Worm (Caenorhabditis elegans) whole organism, young adult: ENCODE results near the gene C55A6.6.

Experiments used
- B0019.2 ChIP-seq: fragments of 200-800 bp; sonication (Bioruptor generic); conservative IDR thresholded peaks from 2 replicates; pipeline ENCODE4 v1.3.6; 2022; ENCODE audit warnings: missing genetic modification reagents, missing genetic modification characterization, missing compliant biosample characterization
- B0336.3 ChIP-seq: fragments of 200-800 bp; sonication (Bioruptor generic); IDR thresholded peaks from 2 replicates; pipeline ENCODE4 v1.3.6; 2022; ENCODE audit warnings: missing genetic modification characterization, missing compliant biosample characterization
- D2030.7 ChIP-seq: fragments of 200-800 bp; sonication (Bioruptor generic); IDR thresholded peaks from 2 replicates; pipeline ENCODE4 v1.3.6; 2022; ENCODE audit warnings: missing genetic modification reagents, missing genetic modification characterization, missing compliant biosample characterization
- F10E7.11 ChIP-seq: sonication (generic microtip); optimal IDR thresholded peaks from 2 replicates; lab custom pipeline; 2017; ENCODE audit warnings: mild to moderate bottlenecking, missing genetic modification characterization, moderate library complexity, missing compliant biosample characterization
- F37B4.10 ChIP-seq: fragments of 200-800 bp; sonication (Bioruptor generic); IDR thresholded peaks from 2 replicates; pipeline ENCODE4 v1.3.6; 2022; ENCODE audit warnings: missing genetic modification characterization, missing compliant biosample characterization
- F39B2.1 ChIP-seq: fragments of 200-800 bp; sonication (Bioruptor generic); IDR thresholded peaks from 2 replicates; pipeline ENCODE4 v1.3.6; 2022; ENCODE audit warnings: missing genetic modification reagents, missing genetic modification characterization, missing compliant biosample characterization
- F49E8.2 ChIP-seq: sonication (generic microtip); optimal IDR thresholded peaks from 3 replicates; lab custom pipeline; 2017; ENCODE audit warnings: missing genetic modification characterization, mild to moderate bottlenecking, missing compliant biosample characterization, antibody characterized with exemption, moderate library complexity; ENCODE audit not compliant: insufficient read depth
- F57A8.1 ChIP-seq: fragments of 200-800 bp; sonication (Bioruptor generic); optimal IDR thresholded peaks from 2 replicates; lab custom pipeline; 2018; ENCODE audit warnings: mild to moderate bottlenecking, missing genetic modification characterization, moderate library complexity, missing compliant biosample characterization
- T07F8.4 ChIP-seq: sonication (generic microtip); optimal IDR thresholded peaks from 2 replicates; lab custom pipeline; 2016; ENCODE audit warnings: mild to moderate bottlenecking, missing genetic modification characterization, moderate library complexity, missing compliant biosample characterization
- Y53F4B.3 ChIP-seq: fragments of 200-800 bp; sonication (Bioruptor generic); IDR thresholded peaks from 2 replicates; pipeline ENCODE4 v1.3.6; 2022; ENCODE audit warnings: missing genetic modification reagents, missing genetic modification characterization, missing compliant biosample characterization
- Y67H2A.10 ChIP-seq: fragments of 200-800 bp; sonication (Bioruptor generic); conservative IDR thresholded peaks from 2 replicates; pipeline ENCODE4 v1.3.6; 2022; ENCODE audit warnings: missing genetic modification reagents, missing genetic modification characterization, missing compliant biosample characterization
- akir-1 ChIP-seq: fragments of 200-800 bp; sonication (Bioruptor generic); optimal IDR thresholded peaks from 2 replicates; lab custom pipeline; 2018; ENCODE audit warnings: mild to moderate bottlenecking, missing genetic modification characterization, moderate library complexity, missing compliant biosample characterization
- aptf-3 ChIP-seq: fragments of 200-800 bp; sonication (Bioruptor generic); IDR thresholded peaks from 2 replicates; pipeline ENCODE4 v1.3.6; 2022; ENCODE audit warnings: missing genetic modification characterization, missing compliant biosample characterization
- attf-3 ChIP-seq: fragments of 200-800 bp; sonication (Bioruptor generic); conservative IDR thresholded peaks from 2 replicates; pipeline ENCODE4 v1.3.6; 2022; ENCODE audit warnings: missing genetic modification reagents, missing genetic modification characterization, missing compliant biosample characterization
- attf-6 ChIP-seq: fragments of 200-800 bp; sonication (Bioruptor generic); IDR thresholded peaks from 2 replicates; pipeline ENCODE4 v1.3.6; 2022; ENCODE audit warnings: missing genetic modification reagents, missing genetic modification characterization, missing compliant biosample characterization
- ccch-3 ChIP-seq: fragments of 200-800 bp; sonication (Bioruptor generic); optimal IDR thresholded peaks from 2 replicates; lab custom pipeline; 2018; ENCODE audit warnings: mild to moderate bottlenecking, missing genetic modification characterization, missing compliant biosample characterization
- ceh-100 ChIP-seq: fragments of 200-800 bp; sonication (Bioruptor generic); IDR thresholded peaks from 2 replicates; pipeline ENCODE4 v1.3.6; 2022; ENCODE audit warnings: missing genetic modification reagents, missing genetic modification characterization, missing compliant biosample characterization
- ceh-27 ChIP-seq: fragments of 200-800 bp; sonication (Bioruptor generic); optimal IDR thresholded peaks from 2 replicates; lab custom pipeline; 2018; ENCODE audit warnings: mild to moderate bottlenecking, missing genetic modification characterization, moderate library complexity, missing compliant biosample characterization
- ceh-79 ChIP-seq: sonication (generic microtip); optimal IDR thresholded peaks from 2 replicates; lab custom pipeline; 2017; ENCODE audit warnings: mild to moderate bottlenecking, missing genetic modification characterization, missing compliant biosample characterization
- chd-7 ChIP-seq: sonication (generic microtip); optimal IDR thresholded peaks from 2 replicates; lab custom pipeline; 2016; ENCODE audit warnings: mild to moderate bottlenecking, missing genetic modification characterization, moderate library complexity, missing compliant biosample characterization
- dpl-1 ChIP-seq: fragments of 150-350 bp; optimal IDR thresholded peaks from 2 replicates; lab custom pipeline; 2014; ENCODE audit warnings: missing biosample characterization, missing genetic modification reagents, missing genetic modification characterization
- efl-1 ChIP-seq: fragments of 150-350 bp; optimal IDR thresholded peaks from 2 replicates; lab custom pipeline; 2014; ENCODE audit warnings: missing biosample characterization, missing genetic modification reagents, missing genetic modification characterization
- egrh-3 ChIP-seq: fragments of 200-800 bp; sonication (Bioruptor generic); IDR thresholded peaks from 2 replicates; pipeline ENCODE4 v1.3.6; 2022; ENCODE audit warnings: missing genetic modification reagents, missing genetic modification characterization, missing compliant biosample characterization
- ekl-4 ChIP-seq: fragments of 200-800 bp; sonication (Bioruptor generic); IDR thresholded peaks from 2 replicates; pipeline ENCODE4 v1.3.6; 2022; ENCODE audit warnings: missing genetic modification reagents, missing genetic modification characterization, missing compliant biosample characterization
- ets-4 ChIP-seq: fragments of 200-800 bp; sonication (Bioruptor generic); optimal IDR thresholded peaks from 2 replicates; lab custom pipeline; 2018; ENCODE audit warnings: mild to moderate bottlenecking, missing genetic modification characterization, missing compliant biosample characterization
- hlh-26 ChIP-seq: fragments of 200-800 bp; sonication (Bioruptor generic); conservative IDR thresholded peaks from 2 replicates; pipeline ENCODE4 v1.3.6; 2022; ENCODE audit warnings: missing genetic modification reagents, missing genetic modification characterization, missing compliant biosample characterization
- hrde-1 ChIP-seq: sonication (generic microtip); optimal IDR thresholded peaks from 2 replicates; lab custom pipeline; 2016; ENCODE audit warnings: missing genetic modification characterization, mild to moderate bottlenecking, missing compliant biosample characterization, moderate library complexity, missing genotype, missing genetic modification reagents, borderline replicate concordance
- lag-1 ChIP-seq: fragments of 200-800 bp; sonication (Bioruptor generic); IDR thresholded peaks from 2 replicates; pipeline ENCODE4 v1.3.6; 2022; ENCODE audit warnings: missing genetic modification reagents, missing genetic modification characterization, missing compliant biosample characterization
- let-526 ChIP-seq: fragments of 200-800 bp; sonication (Bioruptor generic); IDR thresholded peaks from 2 replicates; pipeline ENCODE4 v1.3.6; 2022; ENCODE audit warnings: missing genetic modification reagents, missing genetic modification characterization, missing compliant biosample characterization
- lin-26 ChIP-seq: fragments of 200-800 bp; sonication (Bioruptor generic); IDR thresholded peaks from 2 replicates; pipeline ENCODE4 v1.3.6; 2022; ENCODE audit warnings: missing genetic modification reagents, missing genetic modification characterization, missing compliant biosample characterization
- lir-1 ChIP-seq: fragments of 200-800 bp; sonication (Bioruptor generic); conservative IDR thresholded peaks from 2 replicates; pipeline ENCODE4 v1.3.6; 2022; ENCODE audit warnings: missing genetic modification reagents, missing genetic modification characterization, missing compliant biosample characterization
- madf-6 ChIP-seq: fragments of 200-800 bp; sonication (Bioruptor generic); IDR thresholded peaks from 2 replicates; pipeline ENCODE4 v1.3.6; 2022; ENCODE audit warnings: missing genetic modification reagents, missing genetic modification characterization, missing compliant biosample characterization
- madf-8 ChIP-seq: fragments of 200-800 bp; sonication (Bioruptor generic); conservative IDR thresholded peaks from 2 replicates; pipeline ENCODE4 v1.3.6; 2022; ENCODE audit warnings: missing genetic modification reagents, missing genetic modification characterization, missing compliant biosample characterization
- mel-28 ChIP-seq: sonication (generic microtip); optimal IDR thresholded peaks from 2 replicates; lab custom pipeline; 2016; ENCODE audit warnings: borderline replicate concordance, mild to moderate bottlenecking, missing genetic modification characterization, missing compliant biosample characterization
- nfya-1 ChIP-seq: sonication (generic microtip); optimal IDR thresholded peaks from 2 replicates; lab custom pipeline; 2017; ENCODE audit warnings: antibody characterized with exemption, missing compliant biosample characterization, missing genetic modification characterization, borderline replicate concordance; ENCODE audit not compliant: insufficient read depth
- nhr-179 ChIP-seq: sonication (generic microtip); optimal IDR thresholded peaks from 2 replicates; lab custom pipeline; 2016; ENCODE audit warnings: mild to moderate bottlenecking, missing genetic modification characterization, missing compliant biosample characterization
- nhr-27 ChIP-seq: fragments of 200-800 bp; sonication (Bioruptor generic); optimal IDR thresholded peaks from 2 replicates; lab custom pipeline; 2018; ENCODE audit warnings: mild to moderate bottlenecking, missing genetic modification characterization, moderate library complexity, missing compliant biosample characterization
- nhr-80 ChIP-seq: sonication (generic microtip); optimal IDR thresholded peaks from 2 replicates; lab custom pipeline; 2016; ENCODE audit warnings: missing genetic modification characterization, missing compliant biosample characterization
- snpc-1.1 ChIP-seq: sonication (generic microtip); optimal IDR thresholded peaks from 2 replicates; lab custom pipeline; 2017; ENCODE audit warnings: missing genetic modification characterization, mild to moderate bottlenecking, missing compliant biosample characterization, antibody characterized with exemption, moderate library complexity, missing genotype, missing genetic modification reagents; ENCODE audit not compliant: insufficient read depth
- snpc-1.3 ChIP-seq: sonication (generic microtip); optimal IDR thresholded peaks from 2 replicates; lab custom pipeline; 2017; ENCODE audit warnings: missing genetic modification characterization, mild to moderate bottlenecking, missing compliant biosample characterization, antibody characterized with exemption, moderate library complexity, missing genotype, missing genetic modification reagents; ENCODE audit not compliant: insufficient read depth
- snpc-4 ChIP-seq, 5 experiments: fragments of 150-350 bp in 1 of 5; sonication (generic microtip) in 4 of 5; optimal IDR thresholded peaks; 2 replicates each; lab custom pipeline; 2014 to 2018; ENCODE audit warnings: missing genetic modification characterization in 5 of 5, missing biosample characterization in 3 of 5, antibody characterized with exemption in 2 of 5, mild to moderate bottlenecking in 2 of 5, missing compliant biosample characterization in 2 of 5, missing genotype in 2 of 5, moderate library complexity in 2 of 5, missing genetic modification reagents in 1 of 5
- tbp1 ChIP-seq: fragments of 200-800 bp; sonication (Bioruptor generic); optimal IDR thresholded peaks from 2 replicates; lab custom pipeline; 2018; ENCODE audit warnings: mild to moderate bottlenecking, missing genetic modification characterization, missing compliant biosample characterization
- zim-3 ChIP-seq: sonication (generic microtip); optimal IDR thresholded peaks from 2 replicates; lab custom pipeline; 2017; ENCODE audit warnings: mild to moderate bottlenecking, missing genetic modification characterization, moderate library complexity, missing compliant biosample characterization
- ztf-25 ChIP-seq: fragments of 200-800 bp; sonication (Bioruptor generic); IDR thresholded peaks from 2 replicates; pipeline ENCODE4 v1.3.6; 2022; ENCODE audit warnings: missing genetic modification reagents, missing genetic modification characterization, missing compliant biosample characterization
- ztf-26 ChIP-seq: sonication (generic microtip); optimal IDR thresholded peaks from 2 replicates; lab custom pipeline; 2017; ENCODE audit warnings: missing genetic modification characterization, missing compliant biosample characterization
- ztf-3 ChIP-seq: fragments of 200-800 bp; sonication (Bioruptor generic); optimal IDR thresholded peaks from 2 replicates; lab custom pipeline; 2018; ENCODE audit warnings: mild to moderate bottlenecking, missing genetic modification characterization, missing compliant biosample characterization
- ztf-6 ChIP-seq: fragments of 200-800 bp; sonication (Bioruptor generic); IDR thresholded peaks from 2 replicates; pipeline ENCODE4 v1.3.6; 2022; ENCODE audit warnings: missing genetic modification reagents, missing genetic modification characterization, missing compliant biosample characterization

The C55A6.6 gene

ce11 chrV:11521448-11521847 is 6.9 kb upstream of the C55A6.6 start, which contains the start of gene pafo-1 (continued):
- TF ChIP-seq madf-6 (GFP tag; lab: Robert Waterston, UW) (peak; percentile 81), nhr-80 (tag; lab: Kevin White, UChicago) (peak; percentile 27), mel-28 (no peak), tbp1 (GFP tag; lab: Kevin White, UChicago) (peak; percentile 66), ztf-6 (GFP tag; lab: Robert Waterston, UW) (no peak), ztf-26 (tag; lab: Kevin White, UChicago) (peak; percentile 69), nhr-27 (no peak), B0336.3 (GFP tag; lab: Robert Waterston, UW) (peak; percentile 92), hrde-1 (tag; lab: Kevin White, UChicago) (peak; percentile 57), hlh-26 (no peak), F49E8.2 (tag; lab: Kevin White, UChicago) (no peak), attf-6 (peak; percentile 54; the same call in 1 of the 2 replicates), attf-3 (peak; percentile 62; the same call in 1 of the 2 replicates), F39B2.1 (GFP tag; lab: Robert Waterston, UW) (no peak), zim-3 (tag; lab: Kevin White, UChicago) (no peak), T07F8.4 (tag; lab: Kevin White, UChicago) (no peak), akir-1 (no peak), ceh-100 (GFP tag; lab: Robert Waterston, UW) (peak; percentile 84), lin-26 (GFP tag; lab: Robert Waterston, UW) (no peak), D2030.7 (GFP tag; lab: Robert Waterston, UW) (peak; percentile 85), ceh-27 (GFP tag; lab: Kevin White, UChicago) (peak; percentile 71), F10E7.11 (tag; lab: Kevin White, UChicago) (peak; percentile 10), snpc-1.3 (tag; lab: Kevin White, UChicago) (peak; percentile 40), F37B4.10 (GFP tag; lab: Robert Waterston, UW) (no peak), egrh-3 (no peak), B0019.2 (GFP tag; lab: Robert Waterston, UW) (no peak), efl-1 (GFP tag; lab: Kevin White, UChicago) (peak; percentile 90), ztf-3 (no peak), F57A8.1 (GFP tag; lab: Kevin White, UChicago) (no peak), snpc-4 (GFP tag; optimal IDR thresholded peaks at IDR 0.05; lab: Kevin White, UChicago) (peak; percentile 41), snpc-4 (tag; optimal IDR thresholded peaks at IDR 0.05; lab: Kevin White, UChicago) (peak; percentile 40 to 85 (median 67)), ceh-79 (tag; lab: Kevin White, UChicago) (no peak), nhr-179 (tag; lab: Kevin White, UChicago) (no peak), ets-4 (GFP tag; lab: Kevin White, UChicago) (no peak), lag-1 (GFP tag; lab: Robert Waterston, UW) (no peak), Y53F4B.3 (GFP tag; lab: Robert Waterston, UW) (no peak), snpc-1.1 (tag; lab: Kevin White, UChicago) (peak; percentile 47), ztf-25 (GFP tag; lab: Robert Waterston, UW) (0 out of 2 replicates have a peak, but pooled peaks have one; percentile 58), let-526 (peak; percentile 64; the same call in 1 of the 2 replicates), madf-8 (GFP tag; lab: Robert Waterston, UW) (peak; percentile 61), Y67H2A.10 (GFP tag; lab: Robert Waterston, UW) (0 out of 2 replicates have a peak, but pooled peaks have one; percentile 12), chd-7 (tag; lab: Kevin White, UChicago) (peak; percentile 7), aptf-3 (GFP tag; lab: Robert Waterston, UW) (no peak), dpl-1 (GFP tag; lab: Kevin White, UChicago) (peak; percentile 95), ccch-3 (GFP tag; lab: Kevin White, UChicago) (no peak), nfya-1 (tag; lab: Kevin White, UChicago) (no peak), ekl-4 (GFP tag; lab: Robert Waterston, UW) (peak; percentile 78), lir-1 (0 out of 2 replicates have a peak, but pooled peaks have one; percentile 42)
